Worm (Caenorhabditis elegans): ENCODE measurements around the gene F54E7.9.

Gene F54E7.9

DNA sequence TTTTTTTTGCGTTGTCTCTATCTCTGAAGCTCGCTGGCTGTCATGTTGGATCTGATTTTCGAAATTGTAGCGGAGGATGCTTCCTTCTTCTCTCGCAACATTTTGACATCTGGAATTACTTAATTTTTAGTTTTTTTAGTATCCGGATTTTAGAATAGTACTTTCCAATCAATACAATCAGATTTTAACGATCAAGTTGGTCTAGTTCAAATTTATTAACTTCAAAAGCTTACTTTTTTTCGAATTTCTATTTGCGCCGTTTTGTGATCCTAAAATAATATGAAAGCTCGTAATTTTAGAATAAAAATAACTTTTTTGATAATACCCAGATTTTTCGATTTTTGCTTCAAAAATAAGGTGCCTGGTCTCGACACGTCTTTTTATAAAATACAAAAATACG, 32.4 kb upstream of the F54E7.9 start, which contains the start of gene B0336.12:
B0336.12 (minus strand) TSS at position 101 of the 400 bp plus-strand sequence.
- TF ChIP-seq mbf-1 (tag; optimal IDR thresholded peaks at IDR 0.05) (no peak), peb-1 (tag; optimal IDR thresholded peaks at IDR 0.05) (no peak), ceh-16 (tag; optimal IDR thresholded peaks at IDR 0.05) (no peak), ztf-11 (tag; optimal IDR thresholded peaks at IDR 0.05) (no peak), nhr-77 (tag; optimal IDR thresholded peaks at IDR 0.05) (no peak), ZK546.5 (tag; optimal IDR thresholded peaks at IDR 0.05) (no peak), elt-1 (tag; optimal IDR thresholded peaks at IDR 0.05) (no peak), mdl-1 (tag; optimal IDR thresholded peaks at IDR 0.05) (no peak), R02D3.7 (tag; optimal IDR thresholded peaks at IDR 0.05) (no peak)

DNA sequence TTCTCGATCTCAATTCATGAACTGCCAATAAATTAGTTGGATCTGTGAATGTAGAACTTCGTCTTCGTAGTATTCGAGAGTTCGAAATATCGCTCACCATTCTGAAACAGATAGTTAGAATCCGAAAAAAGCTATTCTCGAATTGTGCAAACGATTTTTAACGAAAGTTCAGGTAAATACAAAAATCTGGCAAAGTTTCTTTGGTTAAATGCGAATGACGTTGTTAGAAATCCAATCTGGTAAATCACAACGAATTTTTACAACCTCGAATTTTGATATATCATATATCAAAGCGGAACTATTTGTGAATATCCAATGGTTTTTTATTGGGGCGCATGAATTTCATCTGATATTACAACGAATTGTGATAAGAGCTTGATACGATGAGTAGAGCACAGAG, 31.5 kb upstream of the F54E7.9 start, which contains the start of gene hpo-28:
hpo-28 (minus strand) TSS at position 101 of the 400 bp plus-strand sequence.
- TF ChIP-seq nhr-77 (tag; optimal IDR thresholded peaks at IDR 0.05) (no peak), F13H6.1 (tag; optimal IDR thresholded peaks at IDR 0.05) (no peak)

DNA sequence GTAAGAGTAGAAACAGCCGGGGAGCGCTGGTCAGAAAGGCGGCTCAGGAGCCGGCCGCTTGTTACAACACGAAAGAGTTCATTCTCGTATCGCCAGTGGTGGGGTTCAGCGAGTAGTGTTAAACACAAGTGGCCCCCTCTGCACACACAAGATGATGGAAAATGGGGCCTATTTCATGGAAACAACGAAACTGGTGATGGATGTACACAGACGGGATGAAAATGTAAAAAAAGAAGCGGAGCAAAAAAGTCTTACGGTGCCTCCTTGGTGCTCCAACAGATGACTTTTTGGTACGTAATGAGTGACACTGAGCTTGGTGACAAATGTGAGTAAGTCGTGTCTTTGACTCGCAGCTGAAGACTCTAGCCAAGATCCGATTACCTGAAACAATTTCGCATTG, 30.3 kb upstream of the F54E7.9 start:
- TF ChIP-seq nhr-129 (tag; optimal IDR thresholded peaks at IDR 0.05) (peak; percentile 50), nhr-6 (tag; optimal IDR thresholded peaks at IDR 0.05) (no peak), peb-1 (tag; optimal IDR thresholded peaks at IDR 0.05) (no peak)

DNA sequence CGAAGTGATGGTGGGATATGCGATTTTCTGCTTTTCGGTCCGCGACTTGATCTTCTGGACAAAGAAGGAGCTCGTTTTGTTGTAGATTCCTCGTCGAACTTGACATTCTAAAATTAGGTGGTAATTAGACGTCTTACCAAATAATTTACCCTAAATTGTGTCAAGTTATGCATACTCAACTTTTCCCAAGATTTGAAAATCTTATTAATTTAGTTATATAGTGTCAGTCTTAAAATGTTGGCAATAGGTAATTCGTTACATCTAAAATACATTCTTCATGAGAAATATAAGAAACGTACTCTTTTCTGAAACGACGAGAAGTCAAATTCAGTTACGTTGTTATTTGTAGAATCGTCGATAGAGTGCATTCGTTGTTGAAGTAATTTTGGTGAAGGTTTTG, 29.9 kb upstream of the F54E7.9 start:
- TF ChIP-seq nhr-6 (tag; optimal IDR thresholded peaks at IDR 0.05) (no peak), gmeb-1 (tag; optimal IDR thresholded peaks at IDR 0.05) (no peak), nhr-23 (tag; optimal IDR thresholded peaks at IDR 0.05) (no peak), lin-11 (tag; optimal IDR thresholded peaks at IDR 0.05) (no peak), mbf-1 (tag; optimal IDR thresholded peaks at IDR 0.05) (no peak), elt-1 (tag; optimal IDR thresholded peaks at IDR 0.05) (no peak), dmd-4 (tag; optimal IDR thresholded peaks at IDR 0.05) (no peak), ztf-11 (tag; optimal IDR thresholded peaks at IDR 0.05) (no peak), alr-1 (tag; optimal IDR thresholded peaks at IDR 0.05) (no peak), mdl-1 (tag; optimal IDR thresholded peaks at IDR 0.05) (no peak), unc-62 (GFP tag; optimal IDR thresholded peaks at IDR 0.05) (no peak), ZK546.5 (tag; optimal IDR thresholded peaks at IDR 0.05) (no peak), mab-5 (tag; optimal IDR thresholded peaks at IDR 0.05) (no peak), Y55F3AM.14 (GFP tag; optimal IDR thresholded peaks at IDR 0.05) (no peak), sem-4 (tag; optimal IDR thresholded peaks at IDR 0.05) (no peak), nhr-11 (tag; optimal IDR thresholded peaks at IDR 0.05) (no peak)

DNA sequence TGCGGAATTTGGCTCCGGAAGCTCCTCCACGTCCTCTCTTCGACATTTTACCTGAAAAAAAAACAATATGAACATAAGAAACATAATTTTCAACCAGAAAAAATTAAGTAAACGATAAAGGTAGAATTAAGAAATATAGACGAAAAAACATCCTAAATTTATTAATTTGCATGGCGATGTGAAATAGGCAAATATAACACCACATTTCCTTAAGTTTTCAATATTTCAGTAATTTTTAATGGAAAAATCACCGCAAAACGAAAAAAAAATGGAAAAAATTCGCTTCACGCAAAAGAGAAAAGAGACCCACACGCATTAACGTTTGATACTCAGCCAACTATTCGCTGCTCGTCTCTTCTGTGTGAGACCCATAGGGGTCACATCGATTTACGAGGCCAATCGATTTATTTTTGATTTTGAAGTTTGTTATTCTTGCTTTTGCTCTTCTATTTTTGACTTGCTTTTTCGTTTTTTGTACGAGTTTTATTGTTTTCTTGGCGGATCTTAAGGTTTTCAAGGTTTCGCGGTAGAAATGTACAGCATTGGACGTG, 28.5 kb upstream of the F54E7.9 start, which contains the start of gene rpl-23:
rpl-23 (minus strand) TSS at position 51 of the 551 bp plus-strand sequence.
- TF ChIP-seq nhr-10 (tag; optimal IDR thresholded peaks at IDR 0.05), result peak; percentile 12
- TF ChIP-seq mbf-1 (tag; optimal IDR thresholded peaks at IDR 0.05), result no peak
- TF ChIP-seq nhr-11 (tag; optimal IDR thresholded peaks at IDR 0.05), result no peak
- TF ChIP-seq zag-1 (tag; optimal IDR thresholded peaks at IDR 0.05), result peak; percentile 84
- TF ChIP-seq alr-1 (tag; optimal IDR thresholded peaks at IDR 0.05), result no peak
- TF ChIP-seq sem-4 (tag; optimal IDR thresholded peaks at IDR 0.05), result peak; percentile 84
- no peak for TF ChIP-seq dmd-4 (tag; optimal IDR thresholded peaks at IDR 0.05)
- peak; percentile 78 for TF ChIP-seq F13H6.1 (tag; optimal IDR thresholded peaks at IDR 0.05)
- TF ChIP-seq blmp-1 (tag; optimal IDR thresholded peaks at IDR 0.05; ENCODE audit: insufficient read depth), result peak; percentile 80
- TF ChIP-seq lin-13 (GFP tag; optimal IDR thresholded peaks at IDR 0.05), result peak; percentile 96
- TF ChIP-seq crh-2 (tag; optimal IDR thresholded peaks at IDR 0.05), result peak; percentile 97
- TF ChIP-seq nhr-6 (tag; optimal IDR thresholded peaks at IDR 0.05), result peak; percentile 92
- TF ChIP-seq nhr-129 (tag; optimal IDR thresholded peaks at IDR 0.05), result peak; percentile 98
- peak; percentile 88 for TF ChIP-seq ztf-4 (tag; optimal IDR thresholded peaks at IDR 0.05)
- TF ChIP-seq nhr-23 (tag; optimal IDR thresholded peaks at IDR 0.05), result no peak
- no peak for TF ChIP-seq nhr-12 (tag; optimal IDR thresholded peaks at IDR 0.05)
- TF ChIP-seq aly-2 (tag; optimal IDR thresholded peaks at IDR 0.05), result no peak
- TF ChIP-seq ztf-11 (tag; optimal IDR thresholded peaks at IDR 0.05), result no peak
- TF ChIP-seq ceh-82 (tag; optimal IDR thresholded peaks at IDR 0.05), result peak; percentile 73
- TF ChIP-seq ztf-1 (GFP tag; conservative IDR thresholded peaks at IDR 0.05), result no peak
- TF ChIP-seq nhr-237 (tag; optimal IDR thresholded peaks at IDR 0.05), result no peak
- peak; percentile 88 for TF ChIP-seq sma-3 (GFP tag; optimal IDR thresholded peaks at IDR 0.05)
- TF ChIP-seq snpc-4 (tag; optimal IDR thresholded peaks at IDR 0.05), result peak; percentile 72
- TF ChIP-seq ZK546.5 (tag; optimal IDR thresholded peaks at IDR 0.05), result peak; percentile 59
- TF ChIP-seq elt-3 (tag; optimal IDR thresholded peaks at IDR 0.05), result no peak
- TF ChIP-seq skn-1 (tag; optimal IDR thresholded peaks at IDR 0.05), result peak; percentile 7
- TF ChIP-seq unc-62 (GFP tag; optimal IDR thresholded peaks at IDR 0.05), result no peak
- peak; percentile 76 for TF ChIP-seq egl-27 (tag; optimal IDR thresholded peaks at IDR 0.05)
- no peak for TF ChIP-seq lin-39 (tag; optimal IDR thresholded peaks at IDR 0.05)
- peak in 1 of 2 experiments; percentile 29 for TF ChIP-seq mdl-1 (tag; optimal IDR thresholded peaks at IDR 0.05)
- peak; percentile 25 for TF ChIP-seq nhr-77 (tag; optimal IDR thresholded peaks at IDR 0.05)
- TF ChIP-seq peb-1 (tag; optimal IDR thresholded peaks at IDR 0.05), result no peak
- TF ChIP-seq unc-39 (tag; optimal IDR thresholded peaks at IDR 0.05), result no peak
- peak; percentile 55 for TF ChIP-seq ceh-16 (tag; optimal IDR thresholded peaks at IDR 0.05)
- no peak for TF ChIP-seq Y55F3AM.14 (GFP tag; optimal IDR thresholded peaks at IDR 0.05)
- TF ChIP-seq nhr-25 (tag; optimal IDR thresholded peaks at IDR 0.05), result peak; percentile 95
- peak; percentile 90 for TF ChIP-seq sma-9 (GFP tag; optimal IDR thresholded peaks at IDR 0.05)
- no peak for TF ChIP-seq sma-9 (tag; optimal IDR thresholded peaks at IDR 0.05)
